Fruit fly (Drosophila melanogaster): Measurements from ENCODE around the gene CG8031.

Gene CG8031

dm6 chr3R:12981334-12982166 lies 29.6 kb downstream of the CG8031 start (continued):
- TF ChIP-seq lilli (GFP tag; optimal IDR thresholded peaks at IDR 0.05) (peak; percentile 5), en (GFP tag; optimal IDR thresholded peaks at IDR 0.05) (no peak), CG17385 (GFP tag; optimal IDR thresholded peaks at IDR 0.05) (peak; percentile 54), CG15479 (GFP tag; optimal IDR thresholded peaks at IDR 0.05) (no peak), nerfin-1 (tag; optimal IDR thresholded peaks at IDR 0.05) (peak; percentile 59), CG11398 (GFP tag; optimal IDR thresholded peaks at IDR 0.05) (no peak), chinmo (GFP tag; IDR thresholded peaks at IDR 0.05; ENCODE audit: partially characterized antibody) (peak; percentile 70; the same call in 1 of the 4 replicates), slou (GFP tag; optimal IDR thresholded peaks at IDR 0.05) (peak; percentile 33), Max (GFP tag; optimal IDR thresholded peaks at IDR 0.05) (peak; percentile 35), CG17912 (GFP tag; optimal IDR thresholded peaks at IDR 0.05) (no peak), crp (GFP tag; optimal IDR thresholded peaks at IDR 0.05) (no peak), dimm (GFP tag; IDR thresholded peaks at IDR 0.05) (peak; percentile 30; the same call in 1 of the 2 replicates), Nf-YA (GFP tag; IDR thresholded peaks at IDR 0.05) (no peak), scrt (GFP tag; optimal IDR thresholded peaks at IDR 0.05) (peak; percentile 19), Aef1 (GFP tag; IDR thresholded peaks at IDR 0.05) (peak; percentile 55; the same call in 2 of the 3 replicates), sens-2 (GFP tag; IDR thresholded peaks at IDR 0.05) (no peak), jing (GFP tag; optimal IDR thresholded peaks at IDR 0.05) (peak; percentile 0), CG17612 (GFP tag; IDR thresholded peaks at IDR 0.05) (no peak), fu2 (GFP tag; optimal IDR thresholded peaks at IDR 0.05) (no peak), CG6175 (GFP tag; IDR thresholded peaks at IDR 0.05) (no peak), CTCF (GFP tag; optimal IDR thresholded peaks at IDR 0.05) (no peak), Fer3 (tag; optimal IDR thresholded peaks at IDR 0.05) (peak; percentile 72), CG14441 (GFP tag; IDR thresholded peaks at IDR 0.05) (peak; percentile 50), HLH3B (GFP tag; IDR thresholded peaks at IDR 0.05) (peak; percentile 51), CG11504 (tag; optimal IDR thresholded peaks at IDR 0.05) (peak; percentile 85), CG11093 (GFP tag; IDR thresholded peaks at IDR 0.05) (0 out of 3 replicates have a peak, but pooled peaks have one; percentile 54), CG11723 (GFP tag; optimal IDR thresholded peaks at IDR 0.05) (peak; percentile 47), CoRest (tag; optimal IDR thresholded peaks at IDR 0.05) (peak; percentile 83), hkb (optimal IDR thresholded peaks at IDR 0.05) (no peak), hkb (GFP tag; IDR thresholded peaks at IDR 0.05) (peak; percentile 74), sisA (GFP tag; IDR thresholded peaks at IDR 0.05) (peak; percentile 57), CG3838 (GFP tag; optimal IDR thresholded peaks at IDR 0.05) (peak; percentile 43), Pdp1 (GFP tag; optimal IDR thresholded peaks at IDR 0.05) (peak; percentile 38 to 44), chn (GFP tag; optimal IDR thresholded peaks at IDR 0.05) (peak; percentile 31), CG9727 (GFP tag; optimal IDR thresholded peaks at IDR 0.05) (peak; percentile 74), CG12219 (GFP tag; optimal IDR thresholded peaks at IDR 0.05) (peak; percentile 57), pita (GFP tag; optimal IDR thresholded peaks at IDR 0.05) (no peak), gsb (GFP tag; IDR thresholded peaks at IDR 0.05) (peak; percentile 25; the same call in 1 of the 2 replicates), Hmr (GFP tag; optimal IDR thresholded peaks at IDR 0.05) (peak; percentile 44), Awh (GFP tag; IDR thresholded peaks at IDR 0.05) (peak; percentile 42; the same call in 1 of the 2 replicates), nmo (GFP tag; optimal IDR thresholded peaks at IDR 0.05) (peak; percentile 82), danr (GFP tag; IDR thresholded peaks at IDR 0.05) (peak; percentile 54), Scr (GFP tag; IDR thresholded peaks at IDR 0.05; ENCODE audit: partially characterized antibody) (no peak), CG9609 (GFP tag; optimal IDR thresholded peaks at IDR 0.05) (no peak), CG4360 (GFP tag; IDR thresholded peaks at IDR 0.05) (peak; percentile 67), tx (GFP tag; optimal IDR thresholded peaks at IDR 0.05) (no peak), CG5245 (GFP tag; optimal IDR thresholded peaks at IDR 0.05) (peak; percentile 17), CG7556 (GFP tag; optimal IDR thresholded peaks at IDR 0.05) (peak; percentile 83), CG12942 (GFP tag; optimal IDR thresholded peaks at IDR 0.05) (peak; percentile 28), CG14860 (GFP tag; IDR thresholded peaks at IDR 0.05; ENCODE audit: partially characterized antibody) (no peak)
